Fruit fly (Drosophila melanogaster): ENCODE results near the gene Mp.

Gene Mp

DNA sequence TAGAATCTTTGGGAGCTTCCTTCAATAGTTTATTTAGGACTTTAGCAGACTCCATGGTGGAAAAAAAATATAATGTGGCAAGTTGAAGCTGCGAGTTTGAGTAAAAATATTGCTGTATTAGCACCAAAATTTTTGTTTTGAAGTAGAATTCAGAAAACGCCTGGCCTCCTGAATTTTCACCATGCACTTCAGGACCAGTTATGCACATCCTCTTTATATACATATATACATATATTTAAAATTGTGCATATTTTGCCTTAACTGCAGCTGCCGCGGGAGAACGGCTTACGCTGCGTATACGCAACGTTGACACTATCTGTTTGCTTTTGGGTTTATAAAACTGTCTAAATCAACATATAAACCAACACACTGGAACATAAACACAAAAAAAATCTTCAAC is 28.1 kb downstream of the Mp start, which contains the start of gene CG17744:
TSS of gene CG17744 (minus strand) at position 101 of the 400 bp plus-strand sequence.
- TF ChIP-seq CG12744 (GFP tag; optimal IDR thresholded peaks at IDR 0.05) (no peak), CG17186 (GFP tag; optimal IDR thresholded peaks at IDR 0.05) (no peak), CG15696 (tag; optimal IDR thresholded peaks at IDR 0.05) (no peak), CG2875 (GFP tag; optimal IDR thresholded peaks at IDR 0.05) (no peak), hb (GFP tag; IDR thresholded peaks at IDR 0.05; ENCODE audit: partially characterized antibody) (no peak), jigr1 (GFP tag; IDR thresholded peaks at IDR 0.05) (no peak), CG13775 (GFP tag; optimal IDR thresholded peaks at IDR 0.05) (no peak), CG32767 (GFP tag; IDR thresholded peaks at IDR 0.05) (no peak), cwo (GFP tag; optimal IDR thresholded peaks at IDR 0.05) (no peak), D19A (tag; optimal IDR thresholded peaks at IDR 0.05) (no peak), CG8359 (GFP tag; optimal IDR thresholded peaks at IDR 0.05; ENCODE audit: borderline replicate concordance) (no peak), dmrt99B (tag; optimal IDR thresholded peaks at IDR 0.05) (no peak), slbo (GFP tag; IDR thresholded peaks at IDR 0.05) (no peak), Sox100B (GFP tag; optimal IDR thresholded peaks at IDR 0.05) (no peak), Dbx (GFP tag; IDR thresholded peaks at IDR 0.05) (no peak), CG6272 (GFP tag; IDR thresholded peaks at IDR 0.05) (no peak), CG6689 (GFP tag; IDR thresholded peaks at IDR 0.05) (no peak)

DNA sequence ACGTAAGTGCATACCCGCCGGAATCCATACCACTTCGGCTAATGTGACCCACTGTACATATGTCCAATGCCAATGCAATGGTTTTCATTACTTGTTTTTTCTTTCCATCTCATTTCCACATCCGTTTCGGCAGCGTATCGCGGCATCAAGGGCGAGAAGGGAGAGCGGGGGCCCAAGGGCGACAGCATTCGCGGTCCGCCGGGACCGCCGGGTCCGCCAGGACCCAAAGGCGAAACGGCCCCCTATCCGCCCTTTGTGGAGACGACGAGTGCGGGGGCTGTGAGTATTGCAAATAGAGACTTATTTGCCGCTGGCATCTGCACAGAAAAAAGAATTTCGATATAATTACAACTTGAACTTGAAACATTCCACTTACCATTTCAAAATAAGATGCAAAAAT is 36.4 kb downstream of the Mp start:
- TF ChIP-seq B-H1 (GFP tag; IDR thresholded peaks at IDR 0.05) = no peak
- TF ChIP-seq Hr39 (optimal IDR thresholded peaks at IDR 0.05) = peak; percentile 59

DNA sequence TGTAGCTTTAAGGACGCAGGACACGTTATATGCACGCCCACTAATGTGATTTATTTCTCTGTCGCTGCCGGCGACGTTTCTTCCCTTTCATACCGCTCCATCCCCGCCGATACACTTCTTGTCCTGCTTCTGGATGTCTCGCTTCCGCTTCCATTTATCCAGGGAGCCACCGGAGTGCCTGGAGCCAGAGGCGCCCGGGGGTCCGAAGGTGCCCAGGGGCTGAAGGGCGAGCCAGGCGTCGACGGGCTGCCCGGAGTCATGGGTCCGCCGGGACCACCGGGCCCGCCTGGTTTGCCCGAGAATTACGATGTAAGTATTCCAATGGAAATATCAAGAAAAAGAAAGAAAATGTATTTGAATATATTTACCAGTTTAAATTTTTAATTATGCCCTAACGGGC is 39.2 kb downstream of the Mp start:
- TF ChIP-seq chm (GFP tag; IDR thresholded peaks at IDR 0.05) = no peak
- peak; percentile 68 for TF ChIP-seq Hr39 (optimal IDR thresholded peaks at IDR 0.05)

DNA sequence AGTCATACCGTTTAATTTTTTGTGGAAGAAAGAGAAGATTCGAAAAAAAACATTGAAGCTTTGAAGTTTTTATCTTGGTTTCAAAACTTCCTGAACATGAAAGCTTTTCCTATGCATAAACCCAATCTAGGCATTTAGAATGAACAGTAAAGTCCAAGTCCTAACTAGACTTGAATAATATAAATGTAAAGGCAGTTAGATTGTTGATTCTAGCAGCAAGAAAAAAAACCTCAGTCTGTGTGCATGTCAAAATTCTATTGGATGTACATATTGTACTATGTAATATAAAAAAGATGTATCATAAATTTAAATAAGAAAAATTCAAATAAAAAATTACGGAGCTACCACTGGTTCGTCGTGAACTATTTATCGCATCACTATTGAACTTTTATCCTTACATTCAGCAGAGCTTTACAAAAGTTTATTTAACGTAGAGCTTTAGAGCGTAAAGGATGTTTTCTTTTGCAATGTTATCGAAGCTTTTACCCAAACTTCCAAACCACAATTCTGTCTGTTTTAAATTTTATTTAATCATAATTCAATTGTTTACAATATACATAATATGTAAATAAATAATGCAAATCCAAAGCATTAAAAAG is 59.9 kb downstream of the Mp start:
- TF ChIP-seq row (GFP tag; IDR thresholded peaks at IDR 0.05) (peak; percentile 31; the same call in 1 of the 3 replicates), CG15514 (GFP tag; optimal IDR thresholded peaks at IDR 0.05) (peak; percentile 97), phol (tag; optimal IDR thresholded peaks at IDR 0.05) (no peak), CG4328 (GFP tag; optimal IDR thresholded peaks at IDR 0.05) (no peak), vvl (GFP tag; IDR thresholded peaks at IDR 0.05) (no peak), Bgb (GFP tag; IDR thresholded peaks at IDR 0.05; ENCODE audit: partially characterized antibody) (no peak)

DNA sequence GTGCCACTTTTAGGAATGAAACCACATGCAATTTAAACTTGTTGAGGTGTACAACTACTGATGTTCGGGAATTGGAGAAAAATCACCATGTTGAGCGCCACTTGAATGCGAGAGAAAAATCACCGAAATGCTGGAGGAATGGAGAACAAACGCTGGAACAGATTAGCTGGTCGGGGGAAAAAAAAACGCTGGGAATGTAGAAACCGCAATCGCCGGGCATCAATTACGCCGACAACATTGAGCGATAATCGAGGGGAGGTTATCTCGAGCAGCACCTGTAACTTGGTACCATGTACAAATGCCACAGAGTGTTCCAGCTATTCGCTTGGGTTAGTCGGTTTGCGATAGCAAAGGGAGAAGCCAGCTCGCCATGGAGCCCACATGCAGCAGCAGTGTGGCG is 67.4 kb downstream of the Mp start, which contains the start of gene CG14823:
TSS of gene CG14823 (plus strand) at position 301 of the 400 bp plus-strand sequence.
- TF ChIP-seq CG13296 (GFP tag; optimal IDR thresholded peaks at IDR 0.05) (no peak), CG32767 (GFP tag; IDR thresholded peaks at IDR 0.05) (no peak), CG32532 (GFP tag; IDR thresholded peaks at IDR 0.05) (no peak), CG9817 (tag; optimal IDR thresholded peaks at IDR 0.05) (no peak), CG2889 (GFP tag; IDR thresholded peaks at IDR 0.05) (no peak), Camta (GFP tag; optimal IDR thresholded peaks at IDR 0.05) (no peak), vnd (GFP tag; IDR thresholded peaks at IDR 0.05; ENCODE audit: partially characterized antibody) (no peak), bigmax (GFP tag; optimal IDR thresholded peaks at IDR 0.05) (no peak), unpg (GFP tag; optimal IDR thresholded peaks at IDR 0.05) (no peak), zen (tag; optimal IDR thresholded peaks at IDR 0.05) (no peak), CG6813 (GFP tag; optimal IDR thresholded peaks at IDR 0.05) (no peak), ranshi (GFP tag; IDR thresholded peaks at IDR 0.05) (no peak), CG34224 (GFP tag; IDR thresholded peaks at IDR 0.05; ENCODE audit: partially characterized antibody) (no peak), PHDP (tag; optimal IDR thresholded peaks at IDR 0.05) (no peak)
